Worm (Caenorhabditis elegans) whole organism, L1 larva: ENCODE data around the gene col-140.

Experiments
- C16A3.4 ChIP-seq: fragments of 150-350 bp; optimal IDR thresholded peaks from 2 replicates; lab custom pipeline; 2014; ENCODE audit warnings: missing biosample characterization, missing genetic modification characterization
- F16B12.6 ChIP-seq: fragments of 150-350 bp; optimal IDR thresholded peaks from 2 replicates; lab custom pipeline; 2014; ENCODE audit warnings: missing biosample characterization, missing genetic modification characterization
- Y116A8C.19 ChIP-seq: sonication (generic microtip); optimal IDR thresholded peaks from 2 replicates; lab custom pipeline; 2016; ENCODE audit warnings: missing compliant biosample characterization, missing genetic modification characterization, borderline replicate concordance
- alr-1 ChIP-seq: fragments of 200-800 bp; sonication (Bioruptor generic); optimal IDR thresholded peaks from 2 replicates; lab custom pipeline; 2018; ENCODE audit warnings: borderline replicate concordance, mild to moderate bottlenecking, missing genetic modification characterization, missing compliant biosample characterization
- ceh-8 ChIP-seq: fragments of 200-800 bp; sonication (Bioruptor generic); optimal IDR thresholded peaks from 2 replicates; lab custom pipeline; 2018; ENCODE audit warnings: mild to moderate bottlenecking, missing genetic modification characterization, moderate library complexity, missing compliant biosample characterization
- ceh-82 ChIP-seq, 3 experiments: fragments of 150-350 bp in 1 of 3; sonication (generic microtip) in 2 of 3; optimal IDR thresholded peaks; 2 replicates each; lab custom pipeline; 2014 to 2017; ENCODE audit warnings: missing biosample characterization in 3 of 3, missing genetic modification characterization in 3 of 3
- ceh-90 ChIP-seq: sonication (generic microtip); optimal IDR thresholded peaks from 2 replicates; lab custom pipeline; 2016; ENCODE audit warnings: missing genetic modification characterization, missing compliant biosample characterization
- dsc-1 ChIP-seq: sonication (generic microtip); optimal IDR thresholded peaks from 2 replicates; lab custom pipeline; 2016; ENCODE audit warnings: mild to moderate bottlenecking, missing genetic modification characterization, missing compliant biosample characterization
- efl-1 ChIP-seq, 4 experiments: fragments of 150-350 bp; optimal IDR thresholded peaks in 3 of 4; peaks in 1 of 4; 1 replicate in 1 of 4; 2 replicates in 3 of 4; lab custom pipeline; 2014; ENCODE audit warnings: missing biosample characterization in 2 of 4, missing genetic modification characterization in 2 of 4, missing genetic modification reagents in 2 of 4
- efl-3 ChIP-seq: fragments of 200-800 bp; sonication (Bioruptor generic); optimal IDR thresholded peaks from 2 replicates; lab custom pipeline; 2018; ENCODE audit warnings: mild to moderate bottlenecking, missing genetic modification characterization, missing compliant biosample characterization
- egl-13 ChIP-seq: sonication (generic microtip); optimal IDR thresholded peaks from 2 replicates; lab custom pipeline; 2016; ENCODE audit warnings: missing genotype, missing genetic modification reagents, missing genetic modification characterization, missing compliant biosample characterization
- elt-2 ChIP-seq: sonication (generic microtip); optimal IDR thresholded peaks from 2 replicates; lab custom pipeline; 2016; ENCODE audit warnings: missing genetic modification characterization, mild to moderate bottlenecking, inconsistent platforms, missing compliant biosample characterization, missing genetic modification reagents
- fkh-4 ChIP-seq: sonication (generic microtip); optimal IDR thresholded peaks from 2 replicates; lab custom pipeline; 2016; ENCODE audit warnings: missing compliant biosample characterization, missing genetic modification characterization, borderline replicate concordance
- hlh-4 ChIP-seq: sonication (generic microtip); optimal IDR thresholded peaks from 2 replicates; lab custom pipeline; 2016; ENCODE audit warnings: mild to moderate bottlenecking, missing genetic modification characterization, missing compliant biosample characterization
- lin-15B ChIP-seq: fragments of 150-350 bp; sonication (generic microtip); optimal IDR thresholded peaks from 3 replicates; lab custom pipeline; 2014; ENCODE audit warnings: missing biosample characterization, missing genetic modification characterization
- lin-35 ChIP-seq, 2 experiments: fragments of 150-350 bp; optimal IDR thresholded peaks; 2 replicates each; lab custom pipeline; 2014; ENCODE audit warnings: missing biosample characterization in 2 of 2, missing genetic modification characterization in 2 of 2, missing genetic modification reagents in 2 of 2
- lir-3 ChIP-seq: sonication (generic microtip); optimal IDR thresholded peaks from 2 replicates; lab custom pipeline; 2016; ENCODE audit warnings: mild to moderate bottlenecking, missing genetic modification characterization, moderate library complexity, missing compliant biosample characterization; ENCODE audit not compliant: poor library complexity
- lsy-2 ChIP-seq, 2 experiments: fragments of 150-350 bp; optimal IDR thresholded peaks; 2 replicates each; lab custom pipeline; 2014; ENCODE audit warnings: missing biosample characterization in 2 of 2, missing genetic modification characterization in 2 of 2
- mdl-1 ChIP-seq, 2 experiments: fragments of 150-350 bp; optimal IDR thresholded peaks; 2 replicates each; lab custom pipeline; 2014 to 2017; ENCODE audit warnings: missing biosample characterization in 2 of 2, missing genetic modification characterization in 2 of 2, inconsistent platforms in 1 of 2
- mef-2 ChIP-seq: fragments of 150-350 bp; optimal IDR thresholded peaks from 2 replicates; lab custom pipeline; 2014; ENCODE audit warnings: missing biosample characterization, missing genetic modification characterization
- nhr-11 ChIP-seq: fragments of 150-350 bp; optimal IDR thresholded peaks from 2 replicates; lab custom pipeline; 2014; ENCODE audit warnings: missing biosample characterization, missing genetic modification characterization
- nhr-12 ChIP-seq: sonication (generic microtip); optimal IDR thresholded peaks from 2 replicates; lab custom pipeline; 2017; ENCODE audit warnings: missing biosample characterization, missing genetic modification characterization
- nhr-20 ChIP-seq: sonication (generic microtip); optimal IDR thresholded peaks from 2 replicates; lab custom pipeline; 2016; ENCODE audit warnings: mild to moderate bottlenecking, missing genetic modification characterization, missing compliant biosample characterization
- nhr-237 ChIP-seq: fragments of 150-350 bp; optimal IDR thresholded peaks from 2 replicates; lab custom pipeline; 2014; ENCODE audit warnings: missing biosample characterization, missing genetic modification characterization
- nhr-28 ChIP-seq: fragments of 150-350 bp; optimal IDR thresholded peaks from 2 replicates; lab custom pipeline; 2014; ENCODE audit warnings: missing biosample characterization, missing genetic modification characterization
- nhr-85 ChIP-seq: sonication (generic microtip); peaks from one replicate; lab custom pipeline; 2016; ENCODE audit warnings: missing genetic modification characterization, inconsistent platforms, missing compliant biosample characterization
- pag-3 ChIP-seq: sonication (generic microtip); optimal IDR thresholded peaks from 2 replicates; lab custom pipeline; 2017; ENCODE audit warnings: missing genetic modification characterization, mild to moderate bottlenecking, missing compliant biosample characterization, antibody characterized with exemption, borderline replicate concordance; ENCODE audit not compliant: insufficient read depth
- snu-23 ChIP-seq: sonication (generic microtip); optimal IDR thresholded peaks from 2 replicates; lab custom pipeline; 2016; ENCODE audit warnings: missing genetic modification characterization, missing compliant biosample characterization
- sox-4 ChIP-seq: sonication (generic microtip); optimal IDR thresholded peaks from 2 replicates; lab custom pipeline; 2016; ENCODE audit warnings: missing genetic modification characterization, missing compliant biosample characterization
- sptf-1 ChIP-seq: fragments of 150-350 bp; optimal IDR thresholded peaks from 2 replicates; lab custom pipeline; 2014; ENCODE audit warnings: missing biosample characterization, missing genetic modification characterization
- sup-37 ChIP-seq: fragments of 200-800 bp; sonication (Bioruptor generic); optimal IDR thresholded peaks from 2 replicates; lab custom pipeline; 2018; ENCODE audit warnings: mild to moderate bottlenecking, missing genetic modification characterization, missing compliant biosample characterization
- tlp-1 ChIP-seq: fragments of 150-350 bp; optimal IDR thresholded peaks from 2 replicates; lab custom pipeline; 2014; ENCODE audit warnings: missing biosample characterization, missing genetic modification characterization

Gene col-140

DNA sequence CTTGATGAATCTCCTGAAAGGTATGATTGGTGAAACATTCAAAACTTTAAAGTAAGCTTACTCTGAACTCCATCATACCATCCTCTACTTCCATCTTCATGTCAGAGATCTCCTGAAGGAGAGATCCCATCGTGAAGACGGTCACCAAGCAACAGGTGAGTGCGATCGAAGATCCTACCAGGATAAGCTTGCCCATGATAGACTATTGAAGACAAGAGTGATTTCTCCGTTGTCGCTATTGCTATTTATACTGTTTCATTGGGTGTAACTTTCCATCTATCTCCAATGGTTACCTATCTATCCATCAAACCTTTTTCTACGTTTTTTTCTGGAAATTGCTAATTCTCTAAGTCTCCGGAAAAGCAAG, at the start of gene col-140:
Gene col-140 (minus strand): TSS at position 219 of the 367 bp plus-strand sequence.
- TF ChIP-seq nhr-237 (tag; lab: Kevin White, UChicago) (no peak), nhr-85 (tag; lab: Kevin White, UChicago) (peak; percentile 33), lir-3 (tag; lab: Kevin White, UChicago) (no peak), efl-1 (optimal IDR thresholded peaks at IDR 0.05; lab: Kevin White, UChicago) (no peak), efl-1 (GFP tag; optimal IDR thresholded peaks at IDR 0.05 in 1 of 2; lab: Kevin White, UChicago) (peak in 1 of 2 experiments; percentile 70), snu-23 (GFP tag; lab: Kevin White, UChicago) (no peak), nhr-11 (tag; lab: Kevin White, UChicago) (no peak)

- TF ChIP-seq mdl-1 (tag; optimal IDR thresholded peaks at IDR 0.05; lab: Kevin White, UChicago), result no peak
Observed at ce11 chrV:5883735-5884134, 47.1 kb upstream of the col-140 start, which contains the start of gene C04E6.8. C04E6.8 (minus strand) TSS chrV:5883835.

- peak; percentile 79 for TF ChIP-seq elt-2 (tag; lab: Kevin White, UChicago)
- TF ChIP-seq Y116A8C.19 (tag; lab: Kevin White, UChicago), result no peak
Observed at ce11 chrV:5882429-5882828, 45.8 kb upstream of the col-140 start.

- TF ChIP-seq nhr-12 (tag; lab: Kevin White, UChicago), result no peak
- no peak for TF ChIP-seq hlh-4 (tag; lab: Kevin White, UChicago)
- no peak for TF ChIP-seq C16A3.4 (tag; lab: Kevin White, UChicago)
- TF ChIP-seq mdl-1 (tag; optimal IDR thresholded peaks at IDR 0.05; lab: Kevin White, UChicago), result no peak
- TF ChIP-seq ceh-8, result no peak
- no peak for TF ChIP-seq sup-37 (GFP tag; lab: Kevin White, UChicago)
- TF ChIP-seq tlp-1 (tag; lab: Kevin White, UChicago), result no peak
- no peak for TF ChIP-seq mef-2 (tag; lab: Kevin White, UChicago)
- TF ChIP-seq fkh-4, result no peak
- TF ChIP-seq sox-4 (tag; lab: Kevin White, UChicago), result no peak
- no peak for TF ChIP-seq ceh-82 (tag; optimal IDR thresholded peaks at IDR 0.05; lab: Kevin White, UChicago)
- no peak for TF ChIP-seq pag-3 (tag; lab: Kevin White, UChicago)
- no peak for TF ChIP-seq nhr-20 (tag; lab: Kevin White, UChicago)
- TF ChIP-seq lsy-2 (tag; optimal IDR thresholded peaks at IDR 0.05; lab: Kevin White, UChicago), result no peak
- no peak for TF ChIP-seq nhr-28 (tag; lab: Kevin White, UChicago)
- TF ChIP-seq sptf-1, result no peak
- no peak for TF ChIP-seq efl-3
- TF ChIP-seq, all 84 proteins: peak for 0
Observed at ce11 chrV:5880064-5880463, 43.4 kb upstream of the col-140 start, which contains the start of gene C02G6.3. C02G6.3 (plus strand) TSS chrV:5880364.

ce11 chrV:5876966-5877365, 40.3 kb upstream of the col-140 start:
- TF ChIP-seq nhr-28 (tag; lab: Kevin White, UChicago) (no peak), nhr-11 (tag; lab: Kevin White, UChicago) (no peak), egl-13 (tag; lab: Kevin White, UChicago) (no peak)

DNA sequence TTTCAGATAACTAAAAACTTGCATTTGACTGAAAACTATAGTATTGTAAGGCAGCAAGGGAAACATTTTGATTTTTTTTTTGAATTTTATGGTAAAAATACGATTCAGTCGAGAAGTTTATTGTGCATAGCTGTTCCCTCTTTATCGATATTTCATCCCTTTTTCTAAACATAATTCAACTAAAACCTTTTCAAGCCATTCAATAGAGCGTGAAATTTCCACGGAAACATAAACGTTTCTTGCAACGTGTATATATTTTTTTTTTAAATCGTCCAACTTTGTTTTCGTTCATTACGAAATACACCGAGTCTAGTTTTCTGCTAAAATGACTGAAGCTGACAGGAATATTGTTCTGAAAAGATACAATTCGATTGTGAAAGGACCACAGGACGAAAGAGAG, 35.1 kb upstream of the col-140 start, which contains the start of gene C02G6.2:
Gene C02G6.2 (plus strand): TSS at position 301 of the 400 bp plus-strand sequence.
- TF ChIP-seq alr-1 (tag; lab: Kevin White, UChicago), result no peak
- no peak for TF ChIP-seq pag-3 (tag; lab: Kevin White, UChicago)
- TF ChIP-seq, all 84 proteins: peak for 0

ce11 chrV:5869227-5869626, 32.6 kb upstream of the col-140 start, which contains the start of gene F26F12.4:
F26F12.4 (minus strand) TSS chrV:5869327.
- no peak for TF ChIP-seq lin-15B
- no peak for TF ChIP-seq dsc-1 (tag; lab: Kevin White, UChicago)
- no peak for TF ChIP-seq ceh-90
- TF ChIP-seq efl-3, result no peak
- TF ChIP-seq lin-35 (GFP tag; optimal IDR thresholded peaks at IDR 0.05; lab: Kevin White, UChicago), result no peak
- no peak for TF ChIP-seq F16B12.6 (tag; lab: Kevin White, UChicago)
